Fruit fly (Drosophila melanogaster) whole organism, wandering third instar larva: ENCODE data around the gene Rpn1.

Source experiments
- CG32264 ChIP-seq: fragments of 200-800 bp; sonication (Bioruptor generic); optimal IDR thresholded peaks from 2 replicates; lab custom pipeline; 2016; ENCODE audit warnings: missing biosample characterization, missing genetic modification characterization
- Dfd ChIP-seq: fragments of >200 bp; optimal IDR thresholded peaks from 2 replicates; lab custom pipeline; 2017; ENCODE audit warnings: missing biosample characterization, missing genetic modification characterization
- Dif ChIP-seq: fragments of 200-275, 200-300 bp; sonication (Bioruptor generic); optimal IDR thresholded peaks from 2 replicates; lab custom pipeline; 2018; ENCODE audit warnings: missing biosample characterization, missing genetic modification characterization; ENCODE audit not compliant: partially characterized antibody
- GATAd ChIP-seq: sonication (Bioruptor generic); optimal IDR thresholded peaks from 2 replicates; lab custom pipeline; 2016; ENCODE audit warnings: missing biosample characterization, missing genetic modification characterization
- HLH106 ChIP-seq: fragments of 200-800 bp; optimal IDR thresholded peaks from 3 replicates; lab custom pipeline; 2019; ENCODE audit warnings: missing biosample characterization, mild to moderate bottlenecking, missing genetic modification characterization, moderate library complexity
- Hr78 ChIP-seq: fragments of >200 bp; optimal IDR thresholded peaks from 2 replicates; lab custom pipeline; 2017; ENCODE audit warnings: missing biosample characterization, missing genetic modification characterization
- Hr83 ChIP-seq: fragments of 200-300 bp; sonication (Bioruptor generic); optimal IDR thresholded peaks from 2 replicates; lab custom pipeline; 2016; ENCODE audit warnings: missing biosample characterization, mild to moderate bottlenecking, missing genetic modification characterization, moderate library complexity; ENCODE audit not compliant: poor library complexity, severe bottlenecking
- Jra ChIP-seq: sonication (Bioruptor generic); optimal IDR thresholded peaks from 2 replicates; lab custom pipeline; 2016; ENCODE audit warnings: missing biosample characterization, missing genetic modification characterization
- Mio ChIP-seq: sonication (Bioruptor generic); optimal IDR thresholded peaks from 2 replicates; lab custom pipeline; 2016; ENCODE audit warnings: missing biosample characterization, missing genetic modification characterization
- OdsH ChIP-seq: fragments of 200-800 bp; sonication (Bioruptor generic); optimal IDR thresholded peaks from 2 replicates; lab custom pipeline; 2016; ENCODE audit warnings: missing biosample characterization, mild to moderate bottlenecking, missing genetic modification characterization
- Rel ChIP-seq, 2 experiments: fragments of 200-800 bp; sonication (Bioruptor generic) in 1 of 2; optimal IDR thresholded peaks; 2 replicates in 1 of 2; 3 replicates in 1 of 2; lab custom pipeline; 2016 to 2019; ENCODE audit warnings: mild to moderate bottlenecking in 2 of 2, missing biosample characterization in 2 of 2, missing genetic modification characterization in 2 of 2, moderate library complexity in 1 of 2
- Sp1 ChIP-seq: fragments of 200-800 bp; sonication (Bioruptor generic); optimal IDR thresholded peaks from 3 replicates; lab custom pipeline; 2019; ENCODE audit warnings: missing biosample characterization, mild to moderate bottlenecking, missing genetic modification characterization, moderate library complexity
- Vsx2 ChIP-seq: fragments of 200-300, 225-300 bp; sonication (Bioruptor generic); optimal IDR thresholded peaks from 2 replicates; lab custom pipeline; 2018; ENCODE audit warnings: missing biosample characterization, missing genetic modification characterization; ENCODE audit not compliant: partially characterized antibody
- br ChIP-seq: fragments of 200-800 bp; sonication (Bioruptor generic); optimal IDR thresholded peaks from 2 replicates; lab custom pipeline; 2016; ENCODE audit warnings: missing biosample characterization, missing genetic modification characterization
- dl ChIP-seq, 2 experiments: fragments of 175-275, 200-275 bp in 1 of 2; fragments of 200-275 bp in 1 of 2; sonication (Bioruptor generic); optimal IDR thresholded peaks; lab custom pipeline; 2018; ENCODE audit warnings: mild to moderate bottlenecking in 2 of 2, missing biosample characterization in 2 of 2, missing genetic modification characterization in 2 of 2, moderate library complexity in 2 of 2; ENCODE audit not compliant: partially characterized antibody in 2 of 2, insufficient read depth in 1 of 2
- dmrt93B ChIP-seq: fragments of 200-800 bp; sonication (Bioruptor generic); optimal IDR thresholded peaks from 2 replicates; lab custom pipeline; 2018; ENCODE audit warnings: missing biosample characterization, mild to moderate bottlenecking, missing genetic modification characterization
- dsf ChIP-seq: sonication (Bioruptor generic); optimal IDR thresholded peaks from 2 replicates; lab custom pipeline; 2016; ENCODE audit warnings: missing biosample characterization, missing genetic modification characterization, borderline replicate concordance
- ey ChIP-seq: fragments of 200-800 bp; sonication (Bioruptor generic); optimal IDR thresholded peaks from 2 replicates; lab custom pipeline; 2016; ENCODE audit warnings: missing biosample characterization, missing genetic modification characterization
- foxo ChIP-seq, 2 experiments: fragments of 200-800 bp; sonication (Bioruptor generic); optimal IDR thresholded peaks; 2 replicates in 1 of 2; 3 replicates in 1 of 2; lab custom pipeline; 2016 to 2017; ENCODE audit warnings: missing biosample characterization in 2 of 2, missing genetic modification characterization in 2 of 2
- h ChIP-seq: fragments of 200-800 bp; sonication (Bioruptor generic); optimal IDR thresholded peaks from 3 replicates; lab custom pipeline; 2016; ENCODE audit warnings: missing biosample characterization, mild to moderate bottlenecking, missing genetic modification characterization
- lola ChIP-seq: fragments of >200 bp; optimal IDR thresholded peaks from 2 replicates; lab custom pipeline; 2017; ENCODE audit warnings: missing biosample characterization, missing genetic modification characterization
- pan ChIP-seq: fragments of >200 bp; optimal IDR thresholded peaks from 2 replicates; lab custom pipeline; 2017
- psq ChIP-seq: fragments of 200-800 bp; sonication (Bioruptor generic); optimal IDR thresholded peaks from 3 replicates; lab custom pipeline; 2017; ENCODE audit warnings: missing biosample characterization, mild to moderate bottlenecking, missing genetic modification characterization, moderate library complexity
- rgr ChIP-seq: fragments of 200-800 bp; sonication (Bioruptor generic); optimal IDR thresholded peaks from 3 replicates; lab custom pipeline; 2016; ENCODE audit warnings: missing biosample characterization, mild to moderate bottlenecking, missing genetic modification characterization
- sage ChIP-seq: fragments of 200-800 bp; sonication (Bioruptor generic); optimal IDR thresholded peaks from 2 replicates; lab custom pipeline; 2016; ENCODE audit warnings: missing biosample characterization, mild to moderate bottlenecking, missing genetic modification characterization
- sv ChIP-seq: fragments of 200-800 bp; sonication (Bioruptor generic); optimal IDR thresholded peaks from 3 replicates; lab custom pipeline; 2016; ENCODE audit warnings: missing biosample characterization, missing genetic modification characterization
- woc ChIP-seq: sonication (Bioruptor generic); optimal IDR thresholded peaks from 2 replicates; lab custom pipeline; 2016; ENCODE audit warnings: missing biosample characterization, mild to moderate bottlenecking, missing genetic modification characterization

The Rpn1 gene

DNA sequence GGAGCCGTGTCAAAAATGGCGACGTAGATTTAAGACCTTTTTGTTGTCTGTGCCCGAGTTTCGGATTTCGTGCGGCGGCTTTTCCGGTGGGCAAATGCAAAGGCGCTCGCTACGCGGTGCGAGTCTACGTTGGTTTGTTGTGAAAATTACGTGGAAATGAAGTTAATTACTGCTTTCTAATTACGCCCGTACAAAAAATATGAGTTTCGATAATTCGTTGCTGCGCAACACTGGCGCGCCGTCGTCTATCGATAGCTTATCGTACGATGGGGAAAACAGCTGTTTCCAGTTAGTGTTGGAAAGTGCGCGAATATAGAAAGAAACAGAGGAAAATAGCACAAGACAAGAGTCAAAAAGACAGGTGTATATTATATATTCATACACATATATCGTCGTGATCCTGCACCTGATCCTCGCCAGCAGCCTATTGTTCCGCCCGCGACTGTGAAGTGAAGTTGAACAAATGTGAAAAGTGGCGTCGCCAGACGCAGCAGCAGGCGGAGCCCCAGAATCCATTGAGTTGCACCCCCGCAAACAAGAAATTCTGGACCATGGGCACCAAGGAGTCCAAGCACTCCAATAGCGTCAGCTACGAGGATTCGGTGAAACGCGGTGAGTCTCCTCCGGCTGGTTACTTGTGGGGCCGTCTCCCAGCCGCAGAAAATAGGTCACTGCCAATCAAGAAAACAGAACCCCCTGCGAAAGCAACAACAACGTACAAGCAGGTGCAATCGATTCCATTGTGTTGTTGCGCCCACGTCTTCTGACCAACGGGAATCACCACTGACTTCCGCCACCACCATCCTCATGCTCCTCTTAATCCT, 43.8 kb upstream of the Rpn1 start, which contains the start of the genes Rab8 and Usp32 (continued):
- TF ChIP-seq pan (lab: Kevin White, UChicago) (no peak), dsf (GFP tag; lab: Kevin White, UChicago) (no peak), Dfd (GFP tag; lab: Kevin White, UChicago) (no peak)

DNA sequence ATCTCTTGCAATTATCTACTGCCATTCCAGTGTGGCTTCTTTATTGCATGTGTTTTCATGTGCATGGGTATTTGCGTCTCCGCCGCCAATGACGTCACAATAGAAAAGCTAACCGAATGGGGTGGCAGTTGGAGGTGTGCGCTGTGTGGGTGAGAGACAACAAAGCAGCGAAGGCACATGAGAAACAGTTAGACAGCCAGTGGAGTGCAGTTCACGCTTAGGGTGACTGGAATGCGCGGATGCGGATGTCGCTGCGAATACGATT, 43.3 kb upstream of the Rpn1 start:
- no peak for TF ChIP-seq dmrt93B (GFP tag; lab: Kevin White, UChicago)
- no peak for TF ChIP-seq Rel (GFP tag; optimal IDR thresholded peaks at IDR 0.05; lab: Kevin White, UChicago)
- TF ChIP-seq Rel (tag; optimal IDR thresholded peaks at IDR 0.05; lab: Kevin White, UChicago), result peak; percentile 15

DNA sequence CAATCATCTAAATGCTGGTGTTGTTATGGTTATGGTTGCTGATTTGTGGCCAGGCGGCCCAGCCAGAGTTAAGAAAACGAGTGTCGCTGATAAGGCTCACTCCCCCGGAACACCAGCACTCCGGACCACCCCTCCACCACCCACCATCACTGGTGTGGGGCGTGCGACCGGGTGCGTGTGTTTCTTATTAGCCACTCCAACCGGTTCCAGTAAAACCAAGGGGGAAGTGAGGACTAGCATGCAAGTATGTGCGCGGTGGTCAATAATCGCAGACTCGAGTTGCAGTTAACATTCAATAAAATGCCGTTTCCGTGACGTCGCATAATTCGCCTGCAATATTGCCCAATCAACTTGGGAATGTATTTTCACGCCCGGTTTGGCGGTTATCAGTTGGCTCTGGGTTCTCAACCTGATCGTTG, 42.4 kb upstream of the Rpn1 start:
- TF ChIP-seq psq (GFP tag; lab: Kevin White, UChicago), result peak; percentile 29
- TF ChIP-seq sage (GFP tag; lab: Kevin White, UChicago), result no peak
- TF ChIP-seq foxo (GFP tag; optimal IDR thresholded peaks at IDR 0.05; lab: Kevin White, UChicago), result no peak
- TF ChIP-seq Mio (GFP tag; lab: Kevin White, UChicago), result no peak
- no peak for TF ChIP-seq rgr
- TF ChIP-seq Vsx2 (GFP tag; lab: Kevin White, UChicago), result peak; percentile 94
- no peak for TF ChIP-seq lola (GFP tag; lab: Kevin White, UChicago)
- TF ChIP-seq Rel (GFP tag; optimal IDR thresholded peaks at IDR 0.05; lab: Kevin White, UChicago), result no peak
- TF ChIP-seq Rel (tag; optimal IDR thresholded peaks at IDR 0.05; lab: Kevin White, UChicago), result peak; percentile 58
- no peak for TF ChIP-seq GATAd (GFP tag; lab: Kevin White, UChicago)
- TF ChIP-seq ey, result no peak
- peak; percentile 88 for TF ChIP-seq h (GFP tag; lab: Kevin White, UChicago)
- TF ChIP-seq Hr78 (GFP tag; lab: Kevin White, UChicago), result no peak
- TF ChIP-seq Jra, result no peak
- peak; percentile 33 for TF ChIP-seq br (GFP tag; lab: Kevin White, UChicago)
- TF ChIP-seq sv, result no peak
- peak; percentile 18 for TF ChIP-seq Sp1 (GFP tag; lab: Kevin White, UChicago)

DNA sequence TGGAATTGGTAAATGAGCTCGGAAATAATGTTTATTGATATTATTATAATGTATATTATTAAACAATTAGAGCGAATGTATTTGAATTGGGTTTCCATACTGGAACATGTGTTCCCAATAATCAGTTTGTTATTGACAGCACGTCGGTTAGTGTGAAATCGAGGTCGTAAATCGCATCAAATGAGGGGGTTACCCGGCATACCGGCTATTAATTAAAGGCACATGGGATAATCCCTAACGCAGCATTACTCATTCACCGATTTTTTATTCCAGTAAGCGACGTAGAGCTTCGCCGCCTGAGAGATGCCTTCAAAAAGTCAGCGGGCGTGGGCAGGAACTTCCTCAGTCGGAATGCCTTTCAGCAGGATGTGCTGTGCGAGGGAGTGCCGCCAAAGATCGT, 41.4 kb upstream of the Rpn1 start:
- TF ChIP-seq dsf (GFP tag; lab: Kevin White, UChicago) (no peak), Rel (GFP tag; optimal IDR thresholded peaks at IDR 0.05; lab: Kevin White, UChicago) (no peak), Rel (tag; optimal IDR thresholded peaks at IDR 0.05; lab: Kevin White, UChicago) (peak; percentile 91), woc (no peak), HLH106 (tag; lab: Kevin White, UChicago) (no peak)
- TF ChIP-seq, all 38 proteins: peak for 1

DNA sequence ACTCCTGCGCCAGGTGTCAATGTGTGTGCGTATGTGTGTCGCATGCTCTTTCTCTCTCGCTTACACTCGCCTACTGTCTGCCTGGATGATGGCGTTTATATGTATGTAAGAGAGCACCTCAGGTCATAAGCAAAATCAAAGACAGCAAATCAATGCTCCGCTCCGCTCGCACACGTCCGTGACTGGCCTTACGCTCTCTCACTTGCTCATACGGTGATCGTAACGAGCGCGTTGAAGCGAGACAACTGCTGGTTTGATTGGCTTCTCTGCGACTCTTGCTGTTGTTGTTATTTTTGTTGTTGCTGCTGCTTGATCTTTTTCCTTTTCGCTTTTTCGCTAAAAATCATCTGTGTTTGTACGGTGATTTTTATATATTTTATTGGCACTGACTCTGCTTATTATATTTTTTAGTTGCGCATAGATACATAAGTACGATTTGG, 19.3 kb upstream of the Rpn1 start:
- TF ChIP-seq h (GFP tag; lab: Kevin White, UChicago), result peak; percentile 54
- peak; percentile 65 for TF ChIP-seq psq (GFP tag; lab: Kevin White, UChicago)
- TF ChIP-seq Vsx2 (GFP tag; lab: Kevin White, UChicago), result peak; percentile 84
- no peak for TF ChIP-seq ey
- TF ChIP-seq Rel (GFP tag; optimal IDR thresholded peaks at IDR 0.05; lab: Kevin White, UChicago), result no peak
- TF ChIP-seq Rel (tag; optimal IDR thresholded peaks at IDR 0.05; lab: Kevin White, UChicago), result peak; percentile 81
- TF ChIP-seq Dif (GFP tag; lab: Kevin White, UChicago), result peak; percentile 82
- peak; percentile 15 for TF ChIP-seq sage (GFP tag; lab: Kevin White, UChicago)
- TF ChIP-seq CG32264 (GFP tag; lab: Kevin White, UChicago), result no peak
- TF ChIP-seq dl (GFP tag; optimal IDR thresholded peaks at IDR 0.05; lab: Kevin White, UChicago; ENCODE audit: insufficient read depth in 1 of 2, partially characterized antibody in 2 of 2), result peak; percentile 81 to 92
- peak; percentile 51 for TF ChIP-seq Hr83 (GFP tag; lab: Kevin White, UChicago)
- TF ChIP-seq rgr, result peak; percentile 25
- TF ChIP-seq br (GFP tag; lab: Kevin White, UChicago), result no peak
- TF ChIP-seq Hr78 (GFP tag; lab: Kevin White, UChicago), result no peak
- peak; percentile 13 for TF ChIP-seq OdsH
